Fruit fly (Drosophila melanogaster) whole organism, embryonic: Measurements from ENCODE around the gene LManIV.

Source experiments
- Atf6 ChIP-seq: fragments of 200-800 bp; sonication (Bioruptor generic); IDR thresholded peaks from 2 replicates; pipeline ENCODE4 v1.3.6; 2022; ENCODE audit warnings: missing biosample characterization, missing genetic modification characterization
- Blimp-1 ChIP-seq: fragments of 200-800 bp; sonication (Bioruptor generic); optimal IDR thresholded peaks from 3 replicates; lab custom pipeline; 2018; ENCODE audit warnings: missing biosample characterization, missing genetic modification characterization, mild to moderate bottlenecking, moderate library complexity, missing genetic modification reagents
- C15 ChIP-seq: fragments of 200-800 bp; sonication (Bioruptor generic); IDR thresholded peaks from 3 replicates; pipeline ENCODE4 v1.3.6; 2022; ENCODE audit warnings: missing biosample characterization, missing genetic modification characterization
- CG10274 ChIP-seq: fragments of 200-800 bp; sonication (Bioruptor generic); optimal IDR thresholded peaks from 3 replicates; lab custom pipeline; 2017; ENCODE audit warnings: missing biosample characterization, mild to moderate bottlenecking, missing genetic modification characterization
- CG11247 ChIP-seq: fragments of 200-800 bp; sonication (Bioruptor generic); IDR thresholded peaks from 2 replicates; pipeline ENCODE4 v1.3.6; 2022; ENCODE audit warnings: missing biosample characterization, missing genetic modification characterization
- CG12769 ChIP-seq: fragments of 200-800 bp; sonication (Bioruptor generic); optimal IDR thresholded peaks from 2 replicates; lab custom pipeline; 2019; ENCODE audit warnings: missing biosample characterization, mild to moderate bottlenecking, missing genetic modification characterization, moderate library complexity
- CG14441 ChIP-seq: fragments of 200-800 bp; sonication (Bioruptor generic); IDR thresholded peaks from 2 replicates; pipeline ENCODE4 v1.3.6; 2022; ENCODE audit warnings: missing biosample characterization, missing genetic modification characterization
- CG15479 ChIP-seq: fragments of 200-800 bp; sonication (Bioruptor generic); optimal IDR thresholded peaks from 3 replicates; lab custom pipeline; 2019; ENCODE audit warnings: missing biosample characterization, mild to moderate bottlenecking, missing genetic modification characterization, moderate library complexity
- CG1602 ChIP-seq: fragments of 200-800 bp; sonication (Bioruptor generic); optimal IDR thresholded peaks from 3 replicates; lab custom pipeline; 2016; ENCODE audit warnings: missing biosample characterization, missing genetic modification characterization
- CG1603 ChIP-seq: fragments of 200-800 bp; sonication (Bioruptor generic); optimal IDR thresholded peaks from 2 replicates; lab custom pipeline; 2019; ENCODE audit warnings: missing biosample characterization, mild to moderate bottlenecking, missing genetic modification characterization, moderate library complexity
- CG16813 ChIP-seq: fragments of 200-800 bp; sonication (Bioruptor generic); IDR thresholded peaks from 3 replicates; pipeline ENCODE4 v1.3.6; 2022; ENCODE audit warnings: missing biosample characterization, missing genetic modification characterization; ENCODE audit not compliant: partially characterized antibody
- CG17802 ChIP-seq: fragments of 200-800 bp; sonication (Bioruptor generic); optimal IDR thresholded peaks from 2 replicates; lab custom pipeline; 2018; ENCODE audit warnings: missing biosample characterization, mild to moderate bottlenecking, missing genetic modification characterization, moderate library complexity
- CG18011 ChIP-seq: fragments of 200-800 bp; sonication (Bioruptor generic); optimal IDR thresholded peaks from 2 replicates; lab custom pipeline; 2017; ENCODE audit warnings: missing biosample characterization, missing genetic modification characterization, mild to moderate bottlenecking, moderate library complexity, missing genotype
- CG30020 ChIP-seq: fragments of 200-800 bp; optimal IDR thresholded peaks from 2 replicates; lab custom pipeline; 2019; ENCODE audit warnings: missing biosample characterization, mild to moderate bottlenecking, missing genetic modification characterization, moderate library complexity
- CG33213 ChIP-seq: fragments of 200-800 bp; sonication (Bioruptor generic); optimal IDR thresholded peaks from 3 replicates; lab custom pipeline; 2016; ENCODE audit warnings: missing biosample characterization, missing genetic modification characterization
- CG4328 ChIP-seq: fragments of 200-800 bp; sonication (Bioruptor generic); optimal IDR thresholded peaks from 3 replicates; lab custom pipeline; 2017; ENCODE audit warnings: missing biosample characterization, missing genetic modification reagents, missing genetic modification characterization
- CG5180 ChIP-seq: fragments of 200-800 bp; sonication (Bioruptor generic); optimal IDR thresholded peaks from 3 replicates; lab custom pipeline; 2017; ENCODE audit warnings: missing biosample characterization, missing genetic modification characterization, mild to moderate bottlenecking, moderate library complexity, missing genetic modification reagents
- CG7357 ChIP-seq: fragments of 200-800 bp; sonication (Bioruptor generic); IDR thresholded peaks from 3 replicates; pipeline ENCODE4 v1.3.6; 2022; ENCODE audit warnings: missing biosample characterization, missing genetic modification characterization
- CG7372 ChIP-seq: fragments of 200-800 bp; sonication (Bioruptor generic); IDR thresholded peaks from 2 replicates; pipeline ENCODE4 v1.3.6; 2022; ENCODE audit warnings: missing biosample characterization, missing genetic modification characterization
- CG7839 ChIP-seq: fragments of 200-800 bp; sonication (Bioruptor generic); optimal IDR thresholded peaks from 3 replicates; lab custom pipeline; 2018; ENCODE audit warnings: missing biosample characterization, mild to moderate bottlenecking, missing genetic modification characterization, moderate library complexity
- CG7928 ChIP-seq: fragments of 200-800 bp; sonication (Bioruptor generic); optimal IDR thresholded peaks from 2 replicates; lab custom pipeline; 2017; ENCODE audit warnings: missing biosample characterization, mild to moderate bottlenecking, missing genetic modification characterization
- CG9215 ChIP-seq: fragments of 200-800 bp; sonication (Bioruptor generic); IDR thresholded peaks from 2 replicates; pipeline ENCODE4 v1.3.6; 2022; ENCODE audit warnings: missing biosample characterization, missing genetic modification characterization
- Deaf1 ChIP-seq: fragments of 200-800 bp; optimal IDR thresholded peaks from 3 replicates; lab custom pipeline; 2019; ENCODE audit warnings: missing biosample characterization, mild to moderate bottlenecking, missing genetic modification characterization, moderate library complexity
- Dref ChIP-seq: fragments of 200-800 bp; sonication (Bioruptor generic); IDR thresholded peaks from 2 replicates; pipeline ENCODE4 v1.3.6; 2022; ENCODE audit warnings: missing biosample characterization, missing genetic modification characterization
- E2f1 ChIP-seq: fragments of 200-800 bp; sonication (Bioruptor generic); IDR thresholded peaks from 2 replicates; pipeline ENCODE4 v1.3.6; 2022; ENCODE audit warnings: missing biosample characterization, missing genetic modification characterization
- GATAe ChIP-seq: fragments of 200-800 bp; sonication (Bioruptor generic); conservative IDR thresholded peaks from 2 replicates; pipeline ENCODE4 v1.3.6; 2022; ENCODE audit warnings: missing biosample characterization, missing genetic modification characterization
- HLH3B ChIP-seq: fragments of 200-800 bp; sonication (Bioruptor generic); IDR thresholded peaks from 2 replicates; pipeline ENCODE4 v1.3.6; 2022; ENCODE audit warnings: missing biosample characterization, missing genetic modification characterization
- HLH54F ChIP-seq: fragments of 200-800 bp; sonication (Bioruptor generic); optimal IDR thresholded peaks from 3 replicates; lab custom pipeline; 2016; ENCODE audit warnings: missing biosample characterization, missing genetic modification characterization
- Rfx ChIP-seq: fragments of 200-800 bp; sonication (Bioruptor generic); IDR thresholded peaks from 2 replicates; pipeline ENCODE4 v1.3.6; 2022; ENCODE audit warnings: missing biosample characterization, missing genetic modification characterization
- Six4 ChIP-seq: fragments of 200-800 bp; sonication (Bioruptor generic); optimal IDR thresholded peaks from 2 replicates; lab custom pipeline; 2016; ENCODE audit warnings: missing biosample characterization, missing genetic modification characterization
- Taf1 ChIP-seq: fragments of 200-800 bp; sonication (Bioruptor generic); IDR thresholded peaks from 2 replicates; pipeline ENCODE4 v1.3.6; 2022; ENCODE audit warnings: missing biosample characterization, missing genetic modification characterization
- crol ChIP-seq: fragments of 200-800 bp; sonication (Bioruptor generic); IDR thresholded peaks from 2 replicates; pipeline ENCODE4 v1.3.6; 2022; ENCODE audit warnings: missing biosample characterization, missing genetic modification characterization
- dati ChIP-seq: fragments of 200-800 bp; sonication (Bioruptor generic); IDR thresholded peaks from 2 replicates; pipeline ENCODE4 v1.3.6; 2022; ENCODE audit warnings: missing biosample characterization, missing genetic modification characterization
- eve ChIP-seq, 2 experiments: fragments of >200 bp; optimal IDR thresholded peaks; 2 replicates each; lab custom pipeline; 2017; ENCODE audit warnings: missing biosample characterization in 2 of 2, missing genetic modification characterization in 2 of 2
- ftz-f1 ChIP-seq: fragments of 200-800 bp; sonication (Bioruptor generic); optimal IDR thresholded peaks from 2 replicates; lab custom pipeline; 2016; ENCODE audit warnings: missing biosample characterization, missing genetic modification characterization
- grn ChIP-seq: fragments of 200-800 bp; sonication (Bioruptor generic); optimal IDR thresholded peaks from 3 replicates; lab custom pipeline; 2017; ENCODE audit warnings: missing biosample characterization, missing genetic modification characterization
- lab ChIP-seq: fragments of 200-800 bp; sonication (Bioruptor generic); optimal IDR thresholded peaks from 3 replicates; lab custom pipeline; 2017; ENCODE audit warnings: missing biosample characterization, missing genetic modification characterization, mild to moderate bottlenecking, moderate library complexity, missing genetic modification reagents
- lilli ChIP-seq: fragments of 200-800 bp; sonication (Bioruptor generic); optimal IDR thresholded peaks from 3 replicates; lab custom pipeline; 2016; ENCODE audit warnings: missing biosample characterization, missing genetic modification characterization
- lov ChIP-seq, 2 experiments: fragments of 200-800 bp in 1 of 2; fragments of >200 bp in 1 of 2; sonication (Bioruptor generic) in 1 of 2; IDR thresholded peaks in 1 of 2; optimal IDR thresholded peaks in 1 of 2; 2 replicates in 1 of 2; 3 replicates in 1 of 2; pipeline versions ENCODE4 v1.3.6 to Lab custom; 2017 to 2022; ENCODE audit warnings: missing biosample characterization in 1 of 2, missing genetic modification characterization in 1 of 2
- oc ChIP-seq: fragments of 200-800 bp; sonication (Bioruptor generic); optimal IDR thresholded peaks from 2 replicates; lab custom pipeline; 2018; ENCODE audit warnings: missing biosample characterization, mild to moderate bottlenecking, missing genetic modification characterization, moderate library complexity
- otp ChIP-seq: fragments of 200-800 bp; sonication (Bioruptor generic); IDR thresholded peaks from 3 replicates; pipeline ENCODE4, ENCODE4 v1.3.6; 2022; ENCODE audit warnings: missing biosample characterization, missing genetic modification characterization
- pita ChIP-seq: fragments of 200-800 bp; sonication (Bioruptor generic); optimal IDR thresholded peaks from 2 replicates; lab custom pipeline; 2017; ENCODE audit warnings: missing biosample characterization, mild to moderate bottlenecking, missing genetic modification characterization
- pnt ChIP-seq: fragments of 200-800 bp; sonication (Bioruptor generic); optimal IDR thresholded peaks from 3 replicates; lab custom pipeline; 2016; ENCODE audit warnings: missing biosample characterization, missing genetic modification characterization
- psq ChIP-seq: fragments of 200-800 bp; sonication (Bioruptor generic); optimal IDR thresholded peaks from 2 replicates; lab custom pipeline; 2017; ENCODE audit warnings: missing biosample characterization, missing genetic modification characterization
- schlank ChIP-seq: fragments of 200-800 bp; sonication (Bioruptor generic); optimal IDR thresholded peaks from 2 replicates; lab custom pipeline; 2018; ENCODE audit warnings: missing biosample characterization, mild to moderate bottlenecking, missing genetic modification characterization
- sens ChIP-seq: fragments of 200-800 bp; sonication (Bioruptor generic); peaks from one replicate; lab custom pipeline; 2016; ENCODE audit warnings: missing biosample characterization, missing genetic modification characterization
- slbo ChIP-seq: fragments of 200-800 bp; sonication (Bioruptor generic); IDR thresholded peaks from 2 replicates; pipeline ENCODE4 v1.3.6; 2022; ENCODE audit warnings: missing biosample characterization, missing genetic modification characterization
- slp2 ChIP-seq: fragments of 200-800 bp; sonication (Bioruptor generic); optimal IDR thresholded peaks from 2 replicates; lab custom pipeline; 2016; ENCODE audit warnings: missing biosample characterization, missing genetic modification characterization
- so ChIP-seq: fragments of 200-800 bp; sonication (Bioruptor generic); IDR thresholded peaks from 3 replicates; pipeline ENCODE4 v1.3.6; 2022; ENCODE audit warnings: missing biosample characterization, missing genetic modification characterization
- sob ChIP-seq: fragments of 200-800 bp; sonication (Bioruptor generic); IDR thresholded peaks from 2 replicates; pipeline ENCODE4 v1.3.6; 2022; ENCODE audit warnings: missing biosample characterization, missing genetic modification characterization
- stwl ChIP-seq: fragments of 200-800 bp; sonication (Bioruptor generic); optimal IDR thresholded peaks from 3 replicates; lab custom pipeline; 2018; ENCODE audit warnings: missing biosample characterization, mild to moderate bottlenecking, missing genetic modification characterization, moderate library complexity
- wek ChIP-seq: fragments of 200-800 bp; sonication (Bioruptor generic); optimal IDR thresholded peaks from 3 replicates; lab custom pipeline; 2018; ENCODE audit warnings: missing biosample characterization, mild to moderate bottlenecking, missing genetic modification characterization, moderate library complexity

LManIV gene

dm6 chr2L:8734304-8734703, 37.8 kb downstream of the LManIV start (continued):
- TF ChIP-seq CG18011 (GFP tag; lab: Kevin White, UChicago) (no peak), CG10274 (no peak), wek (GFP tag; lab: Kevin White, UChicago) (no peak), CG7928 (GFP tag; lab: Kevin White, UChicago) (no peak), CG16813 (GFP tag; lab: Robert Waterston, UW) (no peak), CG11247 (GFP tag; lab: Robert Waterston, UW) (no peak), slbo (GFP tag; lab: Robert Waterston, UW) (no peak), CG30020 (tag; lab: Kevin White, UChicago) (no peak), oc (tag; lab: Kevin White, UChicago) (no peak), so (GFP tag; lab: Robert Waterston, UW) (no peak), schlank (tag; lab: Kevin White, UChicago) (no peak), crol (GFP tag; lab: Robert Waterston, UW) (peak; percentile 91), Blimp-1 (no peak), Dref (no peak), psq (GFP tag; lab: Kevin White, UChicago) (no peak), CG9215 (GFP tag; lab: Robert Waterston, UW) (no peak), CG17802 (no peak), CG15479 (GFP tag; lab: Kevin White, UChicago) (no peak), slp2 (GFP tag; lab: Kevin White, UChicago) (no peak), Taf1 (no peak), lov (optimal IDR thresholded peaks at IDR 0.05; lab: Kevin White, UChicago) (no peak), lov (GFP tag; IDR thresholded peaks at IDR 0.05; lab: Robert Waterston, UW) (no peak), CG7357 (GFP tag; lab: Robert Waterston, UW) (no peak), pnt (GFP tag; lab: Kevin White, UChicago) (no peak), Deaf1 (tag; lab: Kevin White, UChicago) (peak; percentile 10), CG5180 (GFP tag; lab: Kevin White, UChicago) (no peak), HLH54F (no peak), C15 (no peak), CG4328 (GFP tag; lab: Kevin White, UChicago) (no peak), CG7372 (GFP tag; lab: Robert Waterston, UW) (no peak), CG14441 (no peak), pita (no peak), GATAe (peak; percentile 32; the same call in 1 of the 2 replicates), CG12769 (peak; percentile 28), lab (GFP tag; lab: Kevin White, UChicago) (peak; percentile 34), ftz-f1 (GFP tag; lab: Kevin White, UChicago) (no peak), Rfx (GFP tag; lab: Robert Waterston, UW) (peak; percentile 32; the same call in 1 of the 2 replicates)
- TF ChIP-seq, all 482 proteins: peak for 20

- TF ChIP-seq Rfx (GFP tag; lab: Robert Waterston, UW) (peak; percentile 41; the same call in 1 of the 2 replicates), eve (GFP tag; optimal IDR thresholded peaks at IDR 0.05; lab: Kevin White, UChicago) (no peak), lilli (GFP tag; lab: Kevin White, UChicago) (peak; percentile 34), Blimp-1 (peak; percentile 21), stwl (tag; lab: Kevin White, UChicago) (no peak), dati (GFP tag; lab: Robert Waterston, UW) (no peak), sens (GFP tag; lab: Kevin White, UChicago) (peak; percentile 78), HLH3B (GFP tag; lab: Robert Waterston, UW) (peak; percentile 61; the same call in 1 of the 2 replicates), Six4 (GFP tag; lab: Kevin White, UChicago) (no peak), CG33213 (no peak), grn (GFP tag; lab: Kevin White, UChicago) (peak; percentile 36), CG1603 (tag; lab: Kevin White, UChicago) (peak; percentile 33), E2f1 (GFP tag; lab: Robert Waterston, UW) (0 out of 2 replicates have a peak, but pooled peaks have one; percentile 22), sob (GFP tag; lab: Robert Waterston, UW) (no peak), Atf6 (GFP tag; lab: Robert Waterston, UW) (peak; percentile 25; the same call in 1 of the 2 replicates), CG7839 (tag; lab: Kevin White, UChicago) (peak; percentile 18), otp (GFP tag; lab: Robert Waterston, UW) (0 out of 3 replicates have a peak, but pooled peaks have one; percentile 52), CG12769 (peak; percentile 69), CG1602 (GFP tag; lab: Kevin White, UChicago) (no peak)
Measured at dm6 chr2L:8732702-8733101, 39.4 kb downstream of the LManIV start.
